Worm (Caenorhabditis elegans) whole organism, midembryonic: ENCODE data around the gene Y53F4B.36.
"Not testable (repeated sequence)": the region's sequence is repeated elsewhere in the genome, so short reads cannot be mapped to it uniquely, and the experiment has no call there.

Experiments used
- T22C8.4 ChIP-seq: fragments of 200-800 bp; sonication (Bioruptor generic); IDR thresholded peaks from 2 replicates; pipeline ENCODE4 v1.3.6; 2022; ENCODE audit warnings: missing genetic modification characterization, missing compliant biosample characterization
- cog-1 ChIP-seq: sonication (generic microtip); optimal IDR thresholded peaks from 2 replicates; lab custom pipeline; 2016; ENCODE audit warnings: missing genetic modification characterization, missing compliant biosample characterization
- flt-1 ChIP-seq: fragments of 200-800 bp; sonication (Bioruptor generic); IDR thresholded peaks from 2 replicates; pipeline ENCODE4 v1.3.6; 2022; ENCODE audit warnings: missing genetic modification characterization, missing compliant biosample characterization
- klf-2 ChIP-seq: fragments of 200-800 bp; sonication (Bioruptor generic); conservative IDR thresholded peaks from 2 replicates; pipeline ENCODE4 v1.3.6; 2022; ENCODE audit warnings: missing genetic modification reagents, missing genetic modification characterization, missing compliant biosample characterization
- med-1 ChIP-seq: sonication (generic microtip); optimal IDR thresholded peaks from 2 replicates; lab custom pipeline; 2017; ENCODE audit warnings: missing genetic modification characterization, mild to moderate bottlenecking, missing compliant biosample characterization, antibody characterized with exemption, missing genetic modification reagents; ENCODE audit not compliant: insufficient read depth
- ref-1 ChIP-seq: fragments of 200-800 bp; sonication (Bioruptor generic); conservative IDR thresholded peaks from 2 replicates; pipeline ENCODE4 v1.3.6; 2022; ENCODE audit warnings: missing genetic modification reagents, missing genetic modification characterization, missing compliant biosample characterization
- tab-1 ChIP-seq: fragments of 200-800 bp; sonication (Bioruptor generic); IDR thresholded peaks from 2 replicates; pipeline ENCODE4 v1.3.6; 2022; ENCODE audit warnings: missing genetic modification characterization, missing compliant biosample characterization
- ztf-29 ChIP-seq: fragments of 200-800 bp; sonication (Bioruptor generic); IDR thresholded peaks from 2 replicates; pipeline ENCODE4 v1.3.6; 2022; ENCODE audit warnings: missing genetic modification reagents, missing genetic modification characterization, missing compliant biosample characterization

DNA sequence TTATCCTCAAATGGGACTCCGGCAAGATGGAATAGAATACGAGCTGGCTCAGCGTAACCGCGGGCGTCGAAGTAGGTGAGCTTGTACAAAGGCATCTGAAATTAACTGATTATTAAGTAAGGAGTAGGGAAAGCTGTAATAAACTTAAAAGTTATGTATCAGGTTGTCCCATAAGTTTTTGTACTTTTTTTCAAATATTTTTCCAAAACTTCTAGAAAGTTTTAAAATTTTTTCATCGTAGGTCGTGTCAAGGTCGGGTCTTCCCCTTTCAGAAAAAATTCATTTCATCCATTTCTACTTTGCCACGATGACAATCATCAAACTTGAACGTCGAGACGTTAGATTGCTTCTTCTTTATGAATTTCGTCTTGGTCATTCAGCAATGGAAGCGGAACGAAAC, 3.9 kb upstream of the Y53F4B.36 start, which contains the start of gene gst-39:
- not testable (repeated sequence) for TF ChIP-seq klf-2; med-1 (GFP tag; lab: Kevin White, UChicago); tab-1 (GFP tag; lab: Robert Waterston, UW); ref-1 (GFP tag; lab: Robert Waterston, UW); cog-1 (tag; lab: Kevin White, UChicago); flt-1; T22C8.4 (GFP tag; lab: Robert Waterston, UW); ztf-29 (GFP tag; lab: Robert Waterston, UW)
